Worm (Caenorhabditis elegans): ENCODE measurements around the gene pro-2.
A peak's percentile ranks its signal among the peaks of the same experiment; 100 is the strongest.

Gene pro-2

DNA sequence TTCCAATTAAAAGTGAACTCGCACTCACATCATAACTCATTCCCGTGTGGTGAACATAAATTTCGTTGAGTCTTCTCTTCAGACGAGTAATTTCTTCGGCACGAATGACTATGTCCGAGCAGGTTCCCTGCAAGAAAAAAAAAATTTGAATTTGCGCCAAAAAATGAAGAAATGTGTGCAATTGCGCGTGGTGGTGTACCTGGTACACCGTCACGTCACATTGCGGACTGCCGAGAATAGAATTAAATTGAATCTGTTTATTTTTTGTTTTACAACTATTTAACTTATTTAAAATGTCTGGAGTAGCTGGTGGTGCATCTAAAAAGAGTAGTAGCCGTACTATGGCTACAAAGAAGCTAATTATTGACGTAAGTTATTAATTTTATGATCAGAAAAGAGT, 44.0 kb downstream of the pro-2 start, which contains the start of gene mdt-22:
mdt-22 (plus strand) TSS at position 263 of the 400 bp plus-strand sequence.
- TF ChIP-seq fkh-2 (tag; optimal IDR thresholded peaks at IDR 0.05) (no peak), fkh-10 (GFP tag; optimal IDR thresholded peaks at IDR 0.05) (peak; percentile 30), pha-4 (tag; optimal IDR thresholded peaks at IDR 0.05) (peak; percentile 81), nhr-28 (tag; optimal IDR thresholded peaks at IDR 0.05) (no peak), ceh-9 (tag; optimal IDR thresholded peaks at IDR 0.05) (no peak), skn-1 (tag; optimal IDR thresholded peaks at IDR 0.05) (peak; percentile 29), lin-15B (tag; optimal IDR thresholded peaks at IDR 0.05) (peak; percentile 81), jun-1 (tag; optimal IDR thresholded peaks at IDR 0.05) (peak; percentile 58), elt-1 (tag; optimal IDR thresholded peaks at IDR 0.05) (no peak), sea-2 (GFP tag; optimal IDR thresholded peaks at IDR 0.05) (no peak), eor-1 (tag; optimal IDR thresholded peaks at IDR 0.05) (no peak), daf-12 (tag; optimal IDR thresholded peaks at IDR 0.05) (no peak), egl-5 (tag; optimal IDR thresholded peaks at IDR 0.05) (peak; percentile 63), hmg-11 (tag; optimal IDR thresholded peaks at IDR 0.05) (peak; percentile 93), ZK546.5 (tag; optimal IDR thresholded peaks at IDR 0.05) (no peak), aly-2 (tag; optimal IDR thresholded peaks at IDR 0.05) (no peak), fos-1 (tag; optimal IDR thresholded peaks at IDR 0.05) (no peak), nhr-77 (tag; optimal IDR thresholded peaks at IDR 0.05) (no peak), mml-1 (tag; optimal IDR thresholded peaks at IDR 0.05) (no peak), nhr-76 (tag; optimal IDR thresholded peaks at IDR 0.05) (no peak), nhr-237 (tag; optimal IDR thresholded peaks at IDR 0.05) (no peak), unc-62 (GFP tag; optimal IDR thresholded peaks at IDR 0.05) (no peak), R02D3.7 (tag; optimal IDR thresholded peaks at IDR 0.05) (peak; percentile 73), lin-39 (tag; optimal IDR thresholded peaks at IDR 0.05) (no peak), nhr-67 (tag; optimal IDR thresholded peaks at IDR 0.05) (no peak), ceh-28 (tag; optimal IDR thresholded peaks at IDR 0.05) (peak; percentile 25), nhr-25 (tag; optimal IDR thresholded peaks at IDR 0.05) (peak; percentile 52), nhr-23 (tag; optimal IDR thresholded peaks at IDR 0.05) (peak; percentile 61), mdl-1 (tag; optimal IDR thresholded peaks at IDR 0.05) (no peak), nhr-11 (tag; optimal IDR thresholded peaks at IDR 0.05) (no peak), elt-3 (tag; optimal IDR thresholded peaks at IDR 0.05) (no peak), pqm-1 (tag; optimal IDR thresholded peaks at IDR 0.05) (no peak), lsy-12 (tag; optimal IDR thresholded peaks at IDR 0.05) (peak; percentile 56), ztf-4 (tag; optimal IDR thresholded peaks at IDR 0.05) (no peak), ceh-16 (tag; optimal IDR thresholded peaks at IDR 0.05) (no peak), unc-39 (tag; optimal IDR thresholded peaks at IDR 0.05) (no peak), egl-27 (tag; optimal IDR thresholded peaks at IDR 0.05) (peak; percentile 17), nfya-1 (tag; optimal IDR thresholded peaks at IDR 0.05; ENCODE audit: insufficient read depth) (peak; percentile 75), snpc-4 (tag; optimal IDR thresholded peaks at IDR 0.05) (peak; percentile 2), tbx-2 (tag; optimal IDR thresholded peaks at IDR 0.05) (no peak), nhr-12 (tag; optimal IDR thresholded peaks at IDR 0.05) (no peak), ceh-82 (tag; optimal IDR thresholded peaks at IDR 0.05) (peak; percentile 51), ztf-11 (tag; optimal IDR thresholded peaks at IDR 0.05) (no peak), elt-2 (tag; optimal IDR thresholded peaks at IDR 0.05) (peak; percentile 55), zag-1 (tag; optimal IDR thresholded peaks at IDR 0.05) (no peak), nhr-43 (tag; optimal IDR thresholded peaks at IDR 0.05; ENCODE audit: poor library complexity, severe bottlenecking) (peak; percentile 41), ama-1 (optimal IDR thresholded peaks at IDR 0.05) (peak; percentile 62)

Data from whole organism, L3 larva.